Fruit fly (Drosophila melanogaster) whole organism, embryonic: Measurements from ENCODE around the gene Hs6st.

Experiments
- Antp ChIP-seq: fragments of 200-800 bp; sonication (Bioruptor generic); optimal IDR thresholded peaks from 3 replicates; lab custom pipeline; 2016; ENCODE audit warnings: missing biosample characterization, missing genetic modification characterization
- Atf6 ChIP-seq: fragments of 200-800 bp; sonication (Bioruptor generic); IDR thresholded peaks from 2 replicates; pipeline ENCODE4 v1.3.6; 2022; ENCODE audit warnings: missing biosample characterization, missing genetic modification characterization
- Blimp-1 ChIP-seq: fragments of 200-800 bp; sonication (Bioruptor generic); optimal IDR thresholded peaks from 3 replicates; lab custom pipeline; 2018; ENCODE audit warnings: missing biosample characterization, missing genetic modification characterization, mild to moderate bottlenecking, moderate library complexity, missing genetic modification reagents
- CG11093 ChIP-seq: fragments of 200-800 bp; sonication (Bioruptor generic); IDR thresholded peaks from 3 replicates; pipeline ENCODE4 v1.3.6; 2022; ENCODE audit warnings: missing biosample characterization, missing genetic modification characterization
- CG11696 ChIP-seq: fragments of 200-800 bp; sonication (Bioruptor generic); IDR thresholded peaks from 2 replicates; pipeline ENCODE4 v1.3.6; 2022; ENCODE audit warnings: missing biosample characterization, missing genetic modification characterization
- CG13296 ChIP-seq: fragments of 200-800 bp; sonication (Bioruptor generic); optimal IDR thresholded peaks from 3 replicates; lab custom pipeline; 2018; ENCODE audit warnings: missing biosample characterization, mild to moderate bottlenecking, missing genetic modification characterization
- CG1602 ChIP-seq: fragments of 200-800 bp; sonication (Bioruptor generic); optimal IDR thresholded peaks from 3 replicates; lab custom pipeline; 2016; ENCODE audit warnings: missing biosample characterization, missing genetic modification characterization
- CG16863 ChIP-seq: fragments of 200-800 bp; sonication (Bioruptor generic); optimal IDR thresholded peaks from 3 replicates; lab custom pipeline; 2016; ENCODE audit warnings: missing biosample characterization, missing genetic modification characterization
- CG17385 ChIP-seq: fragments of 200-800 bp; sonication (Bioruptor generic); optimal IDR thresholded peaks from 3 replicates; lab custom pipeline; 2018; ENCODE audit warnings: missing biosample characterization, mild to moderate bottlenecking, missing genetic modification characterization
- CG1792 ChIP-seq: fragments of 200-800 bp; sonication (Bioruptor generic); optimal IDR thresholded peaks from 2 replicates; lab custom pipeline; 2016; ENCODE audit warnings: missing biosample characterization, missing genetic modification characterization
- CG30020 ChIP-seq: fragments of 200-800 bp; optimal IDR thresholded peaks from 2 replicates; lab custom pipeline; 2019; ENCODE audit warnings: missing biosample characterization, mild to moderate bottlenecking, missing genetic modification characterization, moderate library complexity
- CG4360 ChIP-seq: fragments of 200-800 bp; sonication (Bioruptor generic); IDR thresholded peaks from 2 replicates; pipeline ENCODE4 v1.3.6; 2022; ENCODE audit warnings: missing biosample characterization, missing genetic modification characterization
- CG4730 ChIP-seq: fragments of 200-800 bp; sonication (Bioruptor generic); IDR thresholded peaks from 2 replicates; pipeline ENCODE4 v1.3.6; 2022; ENCODE audit warnings: missing biosample characterization, missing genetic modification characterization
- CG7357 ChIP-seq: fragments of 200-800 bp; sonication (Bioruptor generic); IDR thresholded peaks from 3 replicates; pipeline ENCODE4 v1.3.6; 2022; ENCODE audit warnings: missing biosample characterization, missing genetic modification characterization
- D ChIP-seq, 2 experiments: fragments of 200-800 bp in 1 of 2; fragments of >200 bp in 1 of 2; sonication (Bioruptor generic) in 1 of 2; optimal IDR thresholded peaks; 2 replicates in 1 of 2; 3 replicates in 1 of 2; lab custom pipeline; 2017; ENCODE audit warnings: mild to moderate bottlenecking in 1 of 2, missing biosample characterization in 1 of 2, missing genetic modification characterization in 1 of 2, missing genetic modification reagents in 1 of 2
- HLH54F ChIP-seq: fragments of 200-800 bp; sonication (Bioruptor generic); optimal IDR thresholded peaks from 3 replicates; lab custom pipeline; 2016; ENCODE audit warnings: missing biosample characterization, missing genetic modification characterization
- Kr ChIP-seq: fragments of 200-800 bp; sonication (Bioruptor generic); optimal IDR thresholded peaks from 2 replicates; lab custom pipeline; 2017; ENCODE audit warnings: missing biosample characterization, mild to moderate bottlenecking, missing genetic modification characterization
- Med ChIP-seq: fragments of 200-800 bp; sonication (Bioruptor generic); peaks from one replicate; lab custom pipeline; 2016; ENCODE audit warnings: missing biosample characterization, missing genetic modification characterization, mild to moderate bottlenecking, inconsistent platforms, moderate library complexity
- PHDP ChIP-seq: fragments of 200-800 bp; sonication (Bioruptor generic); optimal IDR thresholded peaks from 3 replicates; lab custom pipeline; 2018; ENCODE audit warnings: missing biosample characterization, mild to moderate bottlenecking, missing genetic modification characterization, moderate library complexity
- Tbp ChIP-seq: fragments of >200 bp; optimal IDR thresholded peaks from 2 replicates; lab custom pipeline; 2018; ENCODE audit warnings: missing biosample characterization, missing genetic modification characterization
- disco-r ChIP-seq: fragments of 200-800 bp; sonication (Bioruptor generic); optimal IDR thresholded peaks from 2 replicates; lab custom pipeline; 2016; ENCODE audit warnings: missing biosample characterization, missing genetic modification characterization
- dysf ChIP-seq: fragments of 200-800 bp; sonication (Bioruptor generic); IDR thresholded peaks from 3 replicates; pipeline ENCODE4 v1.3.6; 2022; ENCODE audit warnings: missing biosample characterization, missing genetic modification characterization
- fd102C ChIP-seq: fragments of 200-800 bp; sonication (Bioruptor generic); optimal IDR thresholded peaks from 2 replicates; lab custom pipeline; 2018; ENCODE audit warnings: missing biosample characterization, mild to moderate bottlenecking, missing genetic modification characterization, moderate library complexity
- h ChIP-seq: fragments of >200 bp; optimal IDR thresholded peaks from 2 replicates; lab custom pipeline; 2017
- hth ChIP-seq: fragments of >200 bp; optimal IDR thresholded peaks from 2 replicates; lab custom pipeline; 2017; ENCODE audit warnings: inconsistent platforms
- knrl ChIP-seq: fragments of 200-800 bp; sonication (Bioruptor generic); IDR thresholded peaks from 3 replicates; pipeline ENCODE4 v1.3.6; 2022; ENCODE audit warnings: missing biosample characterization, missing genetic modification characterization; ENCODE audit not compliant: partially characterized antibody
- lab ChIP-seq: fragments of 200-800 bp; sonication (Bioruptor generic); optimal IDR thresholded peaks from 3 replicates; lab custom pipeline; 2017; ENCODE audit warnings: missing biosample characterization, missing genetic modification characterization, mild to moderate bottlenecking, moderate library complexity, missing genetic modification reagents
- lbe ChIP-seq: fragments of 200-800 bp; sonication (Bioruptor generic); optimal IDR thresholded peaks from 2 replicates; lab custom pipeline; 2016; ENCODE audit warnings: missing biosample characterization, mild to moderate bottlenecking, missing genetic modification characterization
- lilli ChIP-seq: fragments of 200-800 bp; sonication (Bioruptor generic); optimal IDR thresholded peaks from 3 replicates; lab custom pipeline; 2016; ENCODE audit warnings: missing biosample characterization, missing genetic modification characterization
- nerfin-1 ChIP-seq: fragments of 200-800 bp; sonication (Bioruptor generic); optimal IDR thresholded peaks from 3 replicates; lab custom pipeline; 2019; ENCODE audit warnings: missing biosample characterization, mild to moderate bottlenecking, missing genetic modification characterization, moderate library complexity
- run ChIP-seq: fragments of 200-800 bp; sonication (Bioruptor generic); optimal IDR thresholded peaks from 3 replicates; lab custom pipeline; 2018; ENCODE audit warnings: missing biosample characterization, mild to moderate bottlenecking, missing genetic modification characterization
- sd ChIP-seq: fragments of 200-800 bp; sonication (Bioruptor generic); optimal IDR thresholded peaks from 3 replicates; lab custom pipeline; 2018; ENCODE audit warnings: missing biosample characterization, mild to moderate bottlenecking, missing genetic modification characterization, moderate library complexity
- sqz ChIP-seq: fragments of 200-800 bp; sonication (Bioruptor generic); optimal IDR thresholded peaks from 3 replicates; lab custom pipeline; 2018; ENCODE audit warnings: missing biosample characterization, mild to moderate bottlenecking, missing genetic modification characterization
- tll ChIP-seq, 2 experiments: fragments of 200-800 bp in 1 of 2; fragments of >200 bp in 1 of 2; sonication (Bioruptor generic) in 1 of 2; optimal IDR thresholded peaks; 2 replicates each; lab custom pipeline; 2017 to 2019; ENCODE audit warnings: missing biosample characterization in 2 of 2, missing genetic modification characterization in 2 of 2, mild to moderate bottlenecking in 1 of 2, moderate library complexity in 1 of 2
- twi ChIP-seq: fragments of 200-800 bp; optimal IDR thresholded peaks from 2 replicates; lab custom pipeline; 2019; ENCODE audit warnings: missing biosample characterization, mild to moderate bottlenecking, missing genetic modification characterization, moderate library complexity
- usp ChIP-seq: fragments of >200 bp; optimal IDR thresholded peaks from 2 replicates; lab custom pipeline; 2017; ENCODE audit warnings: missing biosample characterization, missing genetic modification characterization
- wor ChIP-seq: fragments of 200-800 bp; sonication (Bioruptor generic); IDR thresholded peaks from 2 replicates; pipeline ENCODE4 v1.3.6; 2022; ENCODE audit warnings: missing biosample characterization, missing genetic modification characterization
- zen ChIP-seq: fragments of 200-800 bp; sonication (Bioruptor generic); optimal IDR thresholded peaks from 3 replicates; lab custom pipeline; 2018; ENCODE audit warnings: missing biosample characterization, mild to moderate bottlenecking, missing genetic modification characterization, moderate library complexity

Gene Hs6st

dm6 chr3R:19930913-19931706 is 77.2 kb downstream of the Hs6st start (continued):
- TF ChIP-seq Antp (GFP tag; lab: Kevin White, UChicago) = no peak
- TF ChIP-seq disco-r (GFP tag; lab: Kevin White, UChicago) = no peak
- TF ChIP-seq CG17385 = no peak
- no peak for TF ChIP-seq sqz
- TF ChIP-seq CG7357 (GFP tag; lab: Robert Waterston, UW) = no peak
- TF ChIP-seq zen (tag; lab: Kevin White, UChicago) = peak; percentile 86
- no peak for TF ChIP-seq wor (GFP tag; lab: Robert Waterston, UW)
- TF ChIP-seq lilli (GFP tag; lab: Kevin White, UChicago) = no peak
- TF ChIP-seq CG30020 (tag; lab: Kevin White, UChicago) = no peak
- peak in 1 of 2 experiments; percentile 95 for TF ChIP-seq tll (GFP tag; optimal IDR thresholded peaks at IDR 0.05; lab: Kevin White, UChicago)
- TF ChIP-seq CG16863 (GFP tag; lab: Kevin White, UChicago) = no peak
- no peak for TF ChIP-seq hth (lab: Kevin White, UChicago)
- TF ChIP-seq Med (GFP tag; lab: Kevin White, UChicago) = no peak
- TF ChIP-seq Blimp-1 (GFP tag; lab: Kevin White, UChicago) = no peak
- TF ChIP-seq dysf (GFP tag; lab: Robert Waterston, UW) = no peak
- TF ChIP-seq Atf6 = no peak
- TF ChIP-seq CG1602 (GFP tag; lab: Kevin White, UChicago) = no peak
- TF ChIP-seq twi = peak; percentile 40
- 0 out of 3 replicates have a peak, but pooled peaks have one; percentile 29 for TF ChIP-seq CG11093 (GFP tag; lab: Robert Waterston, UW)
- TF ChIP-seq h (lab: Kevin White, UChicago) = no peak
- no peak for TF ChIP-seq PHDP (tag; lab: Kevin White, UChicago)
- TF ChIP-seq usp (GFP tag; lab: Kevin White, UChicago) = no peak
- TF ChIP-seq lbe (GFP tag; lab: Kevin White, UChicago) = no peak
- no peak for TF ChIP-seq CG13296 (GFP tag; lab: Kevin White, UChicago)
- TF ChIP-seq knrl (GFP tag; lab: Robert Waterston, UW) = no peak
- TF ChIP-seq nerfin-1 (tag; lab: Kevin White, UChicago) = peak; percentile 92
- TF ChIP-seq fd102C (GFP tag; lab: Kevin White, UChicago) = no peak
- TF ChIP-seq HLH54F (GFP tag; lab: Kevin White, UChicago) = no peak
- TF ChIP-seq D (optimal IDR thresholded peaks at IDR 0.05; lab: Kevin White, UChicago) = peak; percentile 78
- peak; percentile 8 for TF ChIP-seq D (GFP tag; optimal IDR thresholded peaks at IDR 0.05; lab: Kevin White, UChicago)
- TF ChIP-seq Kr (GFP tag; lab: Kevin White, UChicago) = peak; percentile 50

- TF ChIP-seq Tbp (GFP tag; lab: Kevin White, UChicago) = no peak
- TF ChIP-seq lab (GFP tag; lab: Kevin White, UChicago) = no peak
- TF ChIP-seq sd (tag; lab: Kevin White, UChicago) = no peak
- no peak for TF ChIP-seq CG11696
- no peak for TF ChIP-seq CG4730 (GFP tag; lab: Robert Waterston, UW)
- no peak for TF ChIP-seq CG1792 (GFP tag; lab: Kevin White, UChicago)
- TF ChIP-seq run (tag; lab: Kevin White, UChicago) = no peak
- TF ChIP-seq CG4360 = no peak
Observed at dm6 chr3R:19928544-19928943, 79.8 kb downstream of the Hs6st start, which contains the start of gene CG4459. CG4459 (minus strand) TSS chr3R:19928644.
